Worm (Caenorhabditis elegans) whole organism, L4 larva: Measurements from ENCODE around the gene snf-11.

Experiments
- F26F4.8 ChIP-seq: fragments of 200-800 bp; sonication (Bioruptor generic); conservative IDR thresholded peaks from 2 replicates; pipeline ENCODE4 v1.3.6; 2022; ENCODE audit warnings: missing genetic modification characterization, missing compliant biosample characterization
- F37D6.2 ChIP-seq: sonication (generic microtip); optimal IDR thresholded peaks from 2 replicates; lab custom pipeline; 2016; ENCODE audit warnings: mild to moderate bottlenecking, missing genetic modification characterization, missing compliant biosample characterization
- T20F7.1 ChIP-seq: fragments of 200-800 bp; sonication (Bioruptor generic); optimal IDR thresholded peaks from 2 replicates; lab custom pipeline; 2018; ENCODE audit warnings: mild to moderate bottlenecking, missing genetic modification characterization, missing compliant biosample characterization
- Y48G9A.11 ChIP-seq: fragments of 200-800 bp; sonication (Bioruptor generic); IDR thresholded peaks from 2 replicates; pipeline ENCODE4 v1.3.6; 2022; ENCODE audit warnings: missing genetic modification reagents, missing genetic modification characterization, missing compliant biosample characterization
- Y5F2A.4 ChIP-seq: fragments of 200-800 bp; sonication (Bioruptor generic); optimal IDR thresholded peaks from 2 replicates; lab custom pipeline; 2018; ENCODE audit warnings: mild to moderate bottlenecking, missing genetic modification characterization, missing compliant biosample characterization
- aly-2 ChIP-seq: sonication (generic microtip); optimal IDR thresholded peaks from 2 replicates; lab custom pipeline; 2018; ENCODE audit warnings: missing biosample characterization, missing genetic modification characterization
- ceh-20 ChIP-seq: fragments of 200-800 bp; sonication (Bioruptor generic); IDR thresholded peaks from 2 replicates; pipeline ENCODE4 v1.3.6; 2022; ENCODE audit warnings: missing genetic modification reagents, missing genetic modification characterization, missing compliant biosample characterization
- ceh-28 ChIP-seq: fragments of 150-350 bp; optimal IDR thresholded peaks from 2 replicates; lab custom pipeline; 2014; ENCODE audit warnings: missing biosample characterization, missing genetic modification reagents, missing genetic modification characterization
- ctbp-1 ChIP-seq: fragments of 200-800 bp; sonication (Bioruptor generic); IDR thresholded peaks from 2 replicates; pipeline ENCODE4 v1.3.6; 2022; ENCODE audit warnings: missing genetic modification reagents, missing genetic modification characterization, missing compliant biosample characterization
- daf-16 ChIP-seq, 3 experiments: sonication (generic microtip); optimal IDR thresholded peaks; 2 replicates each; lab custom pipeline; 2016 to 2017; ENCODE audit warnings: missing genetic modification characterization in 3 of 3, missing genetic modification reagents in 3 of 3, mild to moderate bottlenecking in 2 of 3, missing compliant biosample characterization in 2 of 3, missing biosample characterization in 1 of 3, moderate library complexity in 1 of 3
- daf-19 ChIP-seq: fragments of 200-800 bp; sonication (Bioruptor generic); conservative IDR thresholded peaks from 2 replicates; pipeline ENCODE4 v1.3.6; 2022; ENCODE audit warnings: missing genetic modification characterization, missing compliant biosample characterization
- daf-8 ChIP-seq: fragments of 200-800 bp; sonication (Bioruptor generic); IDR thresholded peaks from 2 replicates; pipeline ENCODE4 v1.3.6; 2022; ENCODE audit warnings: missing genetic modification characterization, missing compliant biosample characterization
- duxl-1 ChIP-seq: sonication (generic microtip); optimal IDR thresholded peaks from 2 replicates; lab custom pipeline; 2016; ENCODE audit warnings: mild to moderate bottlenecking, missing genetic modification characterization, moderate library complexity, missing compliant biosample characterization; ENCODE audit not compliant: poor library complexity
- dve-1 ChIP-seq: sonication (generic microtip); optimal IDR thresholded peaks from 2 replicates; lab custom pipeline; 2017; ENCODE audit warnings: antibody characterized with exemption, mild to moderate bottlenecking, missing genetic modification characterization, missing compliant biosample characterization; ENCODE audit not compliant: insufficient read depth
- egl-27 ChIP-seq: sonication (generic microtip); optimal IDR thresholded peaks from 3 replicates; lab custom pipeline; 2017; ENCODE audit warnings: missing biosample characterization, missing genetic modification reagents, missing genetic modification characterization
- fkh-10 ChIP-seq: fragments of 150-350 bp; optimal IDR thresholded peaks from 2 replicates; lab custom pipeline; 2014; ENCODE audit warnings: missing biosample characterization, missing genetic modification reagents, missing genetic modification characterization
- hlh-11 ChIP-seq: fragments of 200-800 bp; sonication (Bioruptor generic); optimal IDR thresholded peaks from 2 replicates; lab custom pipeline; 2018; ENCODE audit warnings: mild to moderate bottlenecking, missing genetic modification characterization, missing compliant biosample characterization
- hlh-30 ChIP-seq: sonication (generic microtip); optimal IDR thresholded peaks from 2 replicates; lab custom pipeline; 2017; ENCODE audit warnings: antibody characterized with exemption, mild to moderate bottlenecking, missing genetic modification characterization, missing compliant biosample characterization; ENCODE audit not compliant: insufficient read depth
- lim-7 ChIP-seq: fragments of 200-800 bp; sonication (Bioruptor generic); IDR thresholded peaks from 2 replicates; pipeline ENCODE4 v1.3.6; 2022; ENCODE audit warnings: missing genetic modification characterization, missing compliant biosample characterization
- lin-1 ChIP-seq: fragments of 200-800 bp; sonication (Bioruptor generic); IDR thresholded peaks from 2 replicates; pipeline ENCODE4 v1.3.6; 2022; ENCODE audit warnings: missing genetic modification reagents, missing genetic modification characterization, missing compliant biosample characterization
- lin-15B ChIP-seq: fragments of 150-350 bp; sonication (generic microtip); optimal IDR thresholded peaks from 3 replicates; lab custom pipeline; 2014; ENCODE audit warnings: missing biosample characterization, missing genetic modification characterization
- lin-29 ChIP-seq: fragments of 200-800 bp; sonication (Bioruptor generic); IDR thresholded peaks from 2 replicates; pipeline ENCODE4 v1.3.6; 2022; ENCODE audit warnings: missing genetic modification reagents, missing genetic modification characterization, missing compliant biosample characterization
- lin-38 ChIP-seq: fragments of 200-800 bp; sonication (Bioruptor generic); IDR thresholded peaks from 2 replicates; pipeline ENCODE4 v1.3.6; 2022; ENCODE audit warnings: missing genetic modification reagents, missing genetic modification characterization, missing compliant biosample characterization
- lir-3 ChIP-seq: sonication (generic microtip); optimal IDR thresholded peaks from 2 replicates; lab custom pipeline; 2016; ENCODE audit warnings: mild to moderate bottlenecking, missing genetic modification characterization, missing compliant biosample characterization
- lsy-2 ChIP-seq, 2 experiments: fragments of 150-350 bp in 1 of 2; sonication (generic microtip) in 1 of 2; optimal IDR thresholded peaks; 2 replicates each; lab custom pipeline; 2014 to 2017; ENCODE audit warnings: missing biosample characterization in 2 of 2, missing genetic modification characterization in 2 of 2
- madf-9 ChIP-seq: fragments of 200-800 bp; sonication (Bioruptor generic); conservative IDR thresholded peaks from 2 replicates; pipeline ENCODE4 v1.3.6; 2022; ENCODE audit warnings: missing genetic modification reagents, missing genetic modification characterization, missing compliant biosample characterization
- mdl-1 ChIP-seq, 2 experiments: fragments of 150-350 bp in 1 of 2; sonication (generic microtip) in 1 of 2; optimal IDR thresholded peaks; 2 replicates each; lab custom pipeline; 2014 to 2017; ENCODE audit warnings: missing biosample characterization in 2 of 2, missing genetic modification characterization in 2 of 2
- mep-1 ChIP-seq: fragments of 150-350 bp; sonication (generic microtip); optimal IDR thresholded peaks from 3 replicates; lab custom pipeline; 2014; ENCODE audit warnings: missing biosample characterization, missing genetic modification characterization
- mxl-2 ChIP-seq: fragments of 200-800 bp; sonication (Bioruptor generic); conservative IDR thresholded peaks from 2 replicates; pipeline ENCODE4 v1.3.6; 2022; ENCODE audit warnings: missing genetic modification reagents, missing genetic modification characterization, missing compliant biosample characterization
- nhr-102 ChIP-seq: sonication (generic microtip); optimal IDR thresholded peaks from 2 replicates; lab custom pipeline; 2016; ENCODE audit warnings: mild to moderate bottlenecking, missing genetic modification characterization, moderate library complexity, missing compliant biosample characterization
- nhr-237 ChIP-seq: sonication (generic microtip); optimal IDR thresholded peaks from 2 replicates; lab custom pipeline; 2017; ENCODE audit warnings: missing biosample characterization, missing genetic modification characterization
- nhr-42 ChIP-seq: fragments of 200-800 bp; sonication (Bioruptor generic); IDR thresholded peaks from 2 replicates; pipeline ENCODE4 v1.3.6; 2022; ENCODE audit warnings: missing genetic modification characterization, missing compliant biosample characterization
- nhr-48 ChIP-seq: sonication (generic microtip); optimal IDR thresholded peaks from 2 replicates; lab custom pipeline; 2016; ENCODE audit warnings: mild to moderate bottlenecking, missing genetic modification characterization, missing compliant biosample characterization
- nhr-6 ChIP-seq: fragments of 150-350 bp; optimal IDR thresholded peaks from 2 replicates; lab custom pipeline; 2014; ENCODE audit warnings: missing biosample characterization, missing genetic modification characterization
- nhr-77 ChIP-seq: fragments of 150-350 bp; optimal IDR thresholded peaks from 2 replicates; lab custom pipeline; 2014; ENCODE audit warnings: missing biosample characterization, missing genetic modification characterization
- pha-4 ChIP-seq, 2 experiments: fragments of 150-350 bp in 1 of 2; fragments of 200-800 bp in 1 of 2; sonication (Bioruptor generic) in 1 of 2; IDR thresholded peaks in 1 of 2; optimal IDR thresholded peaks in 1 of 2; 2 replicates each; pipeline versions ENCODE4 v1.3.6 to Lab custom; 2014 to 2022; ENCODE audit warnings: missing genetic modification characterization in 2 of 2, missing genetic modification reagents in 2 of 2, missing biosample characterization in 1 of 2, missing compliant biosample characterization in 1 of 2
- php-3 ChIP-seq: fragments of 200-800 bp; sonication (Bioruptor generic); IDR thresholded peaks from 2 replicates; pipeline ENCODE4 v1.3.6; 2022; ENCODE audit warnings: missing genetic modification reagents, missing genetic modification characterization, missing compliant biosample characterization
- pqm-1 ChIP-seq: sonication (generic microtip); optimal IDR thresholded peaks from 2 replicates; lab custom pipeline; 2017; ENCODE audit warnings: missing biosample characterization, missing genetic modification characterization
- saeg-2 ChIP-seq: fragments of 200-800 bp; sonication (Bioruptor generic); IDR thresholded peaks from 2 replicates; pipeline ENCODE4 v1.3.6; 2022; ENCODE audit warnings: missing genetic modification reagents, missing genetic modification characterization, missing compliant biosample characterization
- sdz-12 ChIP-seq: fragments of 200-800 bp; sonication (Bioruptor generic); optimal IDR thresholded peaks from 2 replicates; lab custom pipeline; 2018; ENCODE audit warnings: mild to moderate bottlenecking, missing genetic modification characterization, missing compliant biosample characterization
- skn-1 ChIP-seq: fragments of 150-350 bp; optimal IDR thresholded peaks from 2 replicates; lab custom pipeline; 2014; ENCODE audit warnings: missing biosample characterization, missing genetic modification characterization
- tra-1 ChIP-seq: fragments of 200-800 bp; sonication (Bioruptor generic); IDR thresholded peaks from 2 replicates; pipeline ENCODE4 v1.3.6; 2022; ENCODE audit warnings: missing genetic modification reagents, missing genetic modification characterization, missing compliant biosample characterization
- unc-130 ChIP-seq: sonication (generic microtip); optimal IDR thresholded peaks from 2 replicates; lab custom pipeline; 2016; ENCODE audit warnings: missing genetic modification reagents, missing genetic modification characterization, missing compliant biosample characterization
- zfp-2 ChIP-seq: sonication (generic microtip); optimal IDR thresholded peaks from 2 replicates; lab custom pipeline; 2016; ENCODE audit warnings: mild to moderate bottlenecking, missing genetic modification characterization, missing compliant biosample characterization
- zfp-3 ChIP-seq: fragments of 200-800 bp; sonication (Bioruptor generic); conservative IDR thresholded peaks from 2 replicates; pipeline ENCODE4 v1.3.6; 2022; ENCODE audit warnings: missing genetic modification reagents, missing genetic modification characterization, missing compliant biosample characterization
- zip-11 ChIP-seq: fragments of 200-800 bp; sonication (Bioruptor generic); IDR thresholded peaks from 2 replicates; pipeline ENCODE4 v1.3.6; 2022; ENCODE audit warnings: missing genetic modification characterization, missing compliant biosample characterization
- zip-2 ChIP-seq: fragments of 150-350 bp; optimal IDR thresholded peaks from 2 replicates; lab custom pipeline; 2014; ENCODE audit warnings: missing biosample characterization, missing genetic modification characterization

Gene snf-11

DNA sequence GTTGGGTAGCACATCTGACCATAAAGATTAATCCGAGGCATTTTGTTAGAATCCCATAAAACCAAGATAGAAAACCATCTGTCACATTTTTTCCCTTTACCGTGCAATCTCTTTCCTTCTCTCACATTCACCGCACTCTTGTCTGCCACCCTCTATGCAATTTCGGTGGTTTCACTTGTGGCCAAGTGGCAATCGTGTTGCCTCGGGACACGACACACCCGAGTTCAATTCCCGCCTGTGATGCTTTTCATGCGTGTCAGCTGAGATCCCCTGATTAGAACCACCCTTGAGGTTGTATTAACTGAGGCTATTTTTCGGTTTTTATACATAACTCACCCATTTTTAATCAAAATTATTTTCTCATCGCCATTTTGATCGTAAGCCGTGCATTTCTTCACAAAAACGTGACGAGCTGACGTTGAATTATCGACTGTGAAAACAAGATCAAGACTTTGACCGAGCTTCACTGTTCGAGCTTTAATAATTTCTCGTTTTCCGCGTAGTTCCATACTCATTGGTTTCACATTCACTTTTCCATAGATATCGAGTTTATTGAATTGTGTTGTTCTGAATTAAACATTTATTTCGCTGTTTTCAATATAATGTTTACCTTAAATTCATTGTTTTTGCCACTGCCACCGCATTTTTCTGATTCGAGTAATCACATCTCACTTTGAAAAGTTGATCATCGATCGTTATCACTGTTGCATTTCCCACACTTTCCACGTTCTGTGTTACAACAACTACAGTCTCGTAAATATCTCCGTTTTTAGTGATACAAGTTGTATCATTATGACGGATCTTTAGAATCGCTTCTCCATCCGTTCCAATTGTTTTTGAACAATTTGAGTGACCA lies 6.0 kb upstream of the snf-11 start (continued):
- TF ChIP-seq skn-1 (tag; lab: Kevin White, UChicago) (no peak), lin-1 (GFP tag; lab: Robert Waterston, UW) (peak; percentile 98), lim-7 (GFP tag; lab: Robert Waterston, UW) (peak; percentile 100), daf-16 (GFP tag; optimal IDR thresholded peaks at IDR 0.05; lab: Kevin White, UChicago) (peak; percentile 89 to 98), daf-16 (tag; optimal IDR thresholded peaks at IDR 0.05; lab: Kevin White, UChicago) (peak; percentile 87), zfp-2 (tag; lab: Kevin White, UChicago) (peak; percentile 74), pqm-1 (tag; lab: Kevin White, UChicago) (peak; percentile 60), pha-4 (GFP tag; IDR thresholded peaks at IDR 0.05; lab: Robert Waterston, UW) (peak; percentile 99), pha-4 (tag; optimal IDR thresholded peaks at IDR 0.05; lab: Kevin White, UChicago) (no peak), nhr-237 (tag; lab: Kevin White, UChicago) (no peak), lin-38 (GFP tag; lab: Robert Waterston, UW) (peak; percentile 92), zip-2 (tag; lab: Kevin White, UChicago) (no peak), nhr-77 (tag; lab: Kevin White, UChicago) (peak; percentile 76), lin-29 (GFP tag; lab: Robert Waterston, UW) (peak; percentile 92), aly-2 (tag; lab: Kevin White, UChicago) (no peak), ctbp-1 (GFP tag; lab: Robert Waterston, UW) (peak; percentile 98), duxl-1 (tag; lab: Kevin White, UChicago) (peak; percentile 91), lsy-2 (tag; optimal IDR thresholded peaks at IDR 0.05; lab: Kevin White, UChicago) (peak; percentile 39 to 78), php-3 (GFP tag; lab: Robert Waterston, UW) (peak; percentile 95), fkh-10 (GFP tag; lab: Kevin White, UChicago) (no peak), mdl-1 (tag; optimal IDR thresholded peaks at IDR 0.05; lab: Kevin White, UChicago) (peak in 1 of 2 experiments; percentile 49), Y48G9A.11 (peak; percentile 94), sdz-12 (GFP tag; lab: Kevin White, UChicago) (peak; percentile 99), zip-11 (peak; percentile 93), lin-15B (peak; percentile 28), nhr-48 (peak; percentile 79), daf-8 (GFP tag; lab: Robert Waterston, UW) (0 out of 2 replicates have a peak, but pooled peaks have one; percentile 59), ceh-28 (no peak), lir-3 (peak; percentile 92), tra-1 (GFP tag; lab: Robert Waterston, UW) (peak; percentile 99), egl-27 (tag; lab: Kevin White, UChicago) (no peak), zfp-3 (GFP tag; lab: Robert Waterston, UW) (peak; percentile 92), madf-9 (GFP tag; lab: Robert Waterston, UW) (peak; percentile 97), unc-130 (GFP tag; lab: Kevin White, UChicago) (peak; percentile 96), dve-1 (tag; lab: Kevin White, UChicago) (peak; percentile 93), hlh-11 (tag; lab: Kevin White, UChicago) (peak; percentile 97), mxl-2 (GFP tag; lab: Robert Waterston, UW) (peak; percentile 94), F37D6.2 (tag; lab: Kevin White, UChicago) (peak; percentile 68), T20F7.1 (GFP tag; lab: Kevin White, UChicago) (peak; percentile 71), Y5F2A.4 (GFP tag; lab: Kevin White, UChicago) (peak; percentile 97), daf-19 (GFP tag; lab: Robert Waterston, UW) (peak; percentile 98), saeg-2 (peak; percentile 96), nhr-42 (peak; percentile 95), mep-1 (tag; lab: Kevin White, UChicago) (peak; percentile 92), hlh-30 (tag; lab: Kevin White, UChicago) (peak; percentile 98), F26F4.8 (GFP tag; lab: Robert Waterston, UW) (peak; percentile 100), ceh-20 (GFP tag; lab: Robert Waterston, UW) (peak; percentile 93), nhr-102 (peak; percentile 94), nhr-6 (tag; lab: Kevin White, UChicago) (peak; percentile 84)
